Fruit fly (Drosophila melanogaster): ENCODE results near the gene CG17192.
A peak's percentile ranks its signal among the peaks of the same experiment; 100 is the strongest.

The CG17192 gene

DNA sequence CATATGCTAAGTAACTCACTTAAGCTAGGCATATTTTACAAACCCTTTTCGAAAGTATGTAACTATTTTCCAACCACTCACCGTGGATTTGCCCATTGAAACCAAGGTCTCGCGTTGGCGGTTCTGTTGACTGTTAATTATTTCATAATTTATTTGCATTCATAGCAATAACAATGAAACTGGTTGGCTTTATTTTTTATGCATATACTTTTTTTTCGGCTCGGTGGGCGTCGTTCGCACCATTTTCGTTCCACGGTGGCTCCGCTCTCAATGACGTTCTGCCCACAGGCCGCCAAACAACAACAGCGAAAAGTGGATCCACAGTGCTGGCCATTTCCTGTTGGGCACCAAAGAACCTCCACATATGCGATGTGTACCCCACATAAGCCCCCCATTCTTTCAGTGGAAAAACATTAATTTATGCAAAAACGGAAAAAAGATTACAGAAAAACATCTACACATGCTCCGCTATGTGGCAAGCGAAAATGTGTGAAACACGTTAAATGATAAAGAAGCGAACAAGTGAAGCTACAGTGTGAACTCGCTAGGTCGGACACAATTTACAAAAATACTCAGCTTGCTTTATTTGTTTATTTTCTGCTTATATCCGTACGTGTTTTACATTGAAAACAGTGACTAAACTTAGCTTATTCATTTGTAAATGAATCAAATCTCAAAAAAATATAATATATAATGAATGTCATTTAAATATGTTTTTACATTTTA, 50.3 kb downstream of the CG17192 start (continued):
- no peak for TF ChIP-seq her (GFP tag; optimal IDR thresholded peaks at IDR 0.05)
- TF ChIP-seq Rfx (GFP tag; IDR thresholded peaks at IDR 0.05): peak; percentile 62
- no peak for TF ChIP-seq jing (GFP tag; optimal IDR thresholded peaks at IDR 0.05)
- TF ChIP-seq CG8944 (GFP tag; optimal IDR thresholded peaks at IDR 0.05): no peak
- TF ChIP-seq CG11560 (tag; IDR thresholded peaks at IDR 0.05): no peak
- no peak for TF ChIP-seq gsb-n (tag; optimal IDR thresholded peaks at IDR 0.05)
- TF ChIP-seq Sox102F (GFP tag; optimal IDR thresholded peaks at IDR 0.05): peak; percentile 2
- no peak; the same call in 1 of the 2 replicates for TF ChIP-seq lmd (GFP tag; IDR thresholded peaks at IDR 0.05)
- TF ChIP-seq Taf1 (GFP tag; IDR thresholded peaks at IDR 0.05): no peak
- no peak for TF ChIP-seq Hmr (GFP tag; optimal IDR thresholded peaks at IDR 0.05)
- TF ChIP-seq vvl (GFP tag; IDR thresholded peaks at IDR 0.05): peak; percentile 67
- TF ChIP-seq chn (GFP tag; optimal IDR thresholded peaks at IDR 0.05): no peak
- no peak for TF ChIP-seq hb (GFP tag; IDR thresholded peaks at IDR 0.05; ENCODE audit: partially characterized antibody)
- TF ChIP-seq ERR (GFP tag; optimal IDR thresholded peaks at IDR 0.05): no peak
- TF ChIP-seq Bteb2 (GFP tag; optimal IDR thresholded peaks at IDR 0.05): no peak
- peak; percentile 40 for TF ChIP-seq Aef1 (GFP tag; IDR thresholded peaks at IDR 0.05)
- no peak for TF ChIP-seq CG16813 (GFP tag; IDR thresholded peaks at IDR 0.05; ENCODE audit: partially characterized antibody)
- TF ChIP-seq toy (GFP tag; IDR thresholded peaks at IDR 0.05): no peak
- TF ChIP-seq D (optimal IDR thresholded peaks at IDR 0.05): no peak
- TF ChIP-seq D (GFP tag; optimal IDR thresholded peaks at IDR 0.05): no peak
- no peak for TF ChIP-seq Dip2 (GFP tag; IDR thresholded peaks at IDR 0.05)
- no peak for TF ChIP-seq zen (tag; optimal IDR thresholded peaks at IDR 0.05)
- no peak for TF ChIP-seq YL-1 (GFP tag; optimal IDR thresholded peaks at IDR 0.05)
- TF ChIP-seq CG12299 (tag; optimal IDR thresholded peaks at IDR 0.05): no peak
- peak; percentile 67 for TF ChIP-seq Drgx (GFP tag; IDR thresholded peaks at IDR 0.05)
- TF ChIP-seq CG14667 (GFP tag; IDR thresholded peaks at IDR 0.05): peak; percentile 45
- TF ChIP-seq CG2712 (tag; optimal IDR thresholded peaks at IDR 0.05): peak; percentile 16
- TF ChIP-seq CG12071 (GFP tag; optimal IDR thresholded peaks at IDR 0.05): no peak
- no peak for TF ChIP-seq MBD-R2 (GFP tag; IDR thresholded peaks at IDR 0.05)
- no peak for TF ChIP-seq ftz-f1 (GFP tag; optimal IDR thresholded peaks at IDR 0.05)
- TF ChIP-seq CG10431 (GFP tag; optimal IDR thresholded peaks at IDR 0.05): no peak
- TF ChIP-seq salm (tag; optimal IDR thresholded peaks at IDR 0.05): no peak
- TF ChIP-seq Neu2 (GFP tag; optimal IDR thresholded peaks at IDR 0.05; ENCODE audit: borderline replicate concordance): no peak
- no peak for TF ChIP-seq CG18011 (GFP tag; optimal IDR thresholded peaks at IDR 0.05)
- TF ChIP-seq CG8281 (tag; optimal IDR thresholded peaks at IDR 0.05): no peak
- TF ChIP-seq Dad (GFP tag; optimal IDR thresholded peaks at IDR 0.05): no peak
- peak; percentile 79 for TF ChIP-seq sens (GFP tag)
- no peak for TF ChIP-seq Lim3 (GFP tag; IDR thresholded peaks at IDR 0.05)
- TF ChIP-seq unc-4 (GFP tag; IDR thresholded peaks at IDR 0.05; ENCODE audit: partially characterized antibody): no peak
- TF ChIP-seq Stat92E (GFP tag; optimal IDR thresholded peaks at IDR 0.05): no peak
- TF ChIP-seq kni (GFP tag; optimal IDR thresholded peaks at IDR 0.05): no peak
- TF ChIP-seq bigmax (GFP tag; optimal IDR thresholded peaks at IDR 0.05): no peak
- peak; percentile 6; the same call in 1 of the 2 replicates for TF ChIP-seq Nf-YA (GFP tag; IDR thresholded peaks at IDR 0.05)
- no peak for TF ChIP-seq pros (GFP tag; optimal IDR thresholded peaks at IDR 0.05)
- no peak for TF ChIP-seq Opbp (GFP tag; IDR thresholded peaks at IDR 0.05; ENCODE audit: partially characterized antibody)
- peak; percentile 70 for TF ChIP-seq row (GFP tag; IDR thresholded peaks at IDR 0.05)
- TF ChIP-seq croc (GFP tag; conservative IDR thresholded peaks at IDR 0.05): no peak
- no peak for TF ChIP-seq CG42726 (GFP tag; IDR thresholded peaks at IDR 0.05; ENCODE audit: partially characterized antibody)
- TF ChIP-seq CG2120 (GFP tag; optimal IDR thresholded peaks at IDR 0.05): no peak
- TF ChIP-seq CG3407 (GFP tag; optimal IDR thresholded peaks at IDR 0.05): no peak
